Worm (Caenorhabditis elegans) whole organism, L2 larva: ENCODE data around the gene C10C6.7.

Source experiments
- Y55F3AM.14 ChIP-seq: fragments of 200-800 bp; sonication (Bioruptor generic); optimal IDR thresholded peaks from 2 replicates; lab custom pipeline; 2018; ENCODE audit warnings: mild to moderate bottlenecking, missing genetic modification characterization, missing compliant biosample characterization
- ceh-82 ChIP-seq: fragments of 150-350 bp; optimal IDR thresholded peaks from 2 replicates; lab custom pipeline; 2014; ENCODE audit warnings: missing biosample characterization, missing genetic modification characterization
- egl-27 ChIP-seq: sonication (generic microtip); optimal IDR thresholded peaks from 3 replicates; lab custom pipeline; 2017; ENCODE audit warnings: missing biosample characterization, missing genetic modification reagents, missing genetic modification characterization
- mbf-1 ChIP-seq: sonication (generic microtip); optimal IDR thresholded peaks from 2 replicates; lab custom pipeline; 2017; ENCODE audit warnings: missing biosample characterization, missing genetic modification characterization
- nhr-12 ChIP-seq: fragments of 150-350 bp; optimal IDR thresholded peaks from 2 replicates; lab custom pipeline; 2014; ENCODE audit warnings: missing biosample characterization, missing genetic modification characterization
- nhr-21 ChIP-seq: fragments of 150-350 bp; optimal IDR thresholded peaks from 2 replicates; lab custom pipeline; 2014; ENCODE audit warnings: missing biosample characterization, missing genetic modification characterization
- nhr-25 ChIP-seq: fragments of 150-350 bp; sonication (generic microtip); optimal IDR thresholded peaks from 3 replicates; lab custom pipeline; 2014; ENCODE audit warnings: missing biosample characterization, missing genetic modification characterization
- nhr-6 ChIP-seq: fragments of 150-350 bp; optimal IDR thresholded peaks from 2 replicates; lab custom pipeline; 2014; ENCODE audit warnings: missing biosample characterization, missing genetic modification characterization
- ztf-11 ChIP-seq: sonication (generic microtip); optimal IDR thresholded peaks from 2 replicates; lab custom pipeline; 2017; ENCODE audit warnings: missing biosample characterization, missing genetic modification characterization

- TF ChIP-seq nhr-6 (tag; lab: Kevin White, UChicago) (no peak), nhr-12 (no peak), Y55F3AM.14 (no peak), ztf-11 (tag; lab: Kevin White, UChicago) (no peak), egl-27 (no peak), mbf-1 (tag; lab: Kevin White, UChicago) (no peak), nhr-25 (tag; lab: Kevin White, UChicago) (no peak), nhr-21 (no peak), ceh-82 (no peak)
Observed at ce11 chrIV:11510664-11511063, 43.4 kb upstream of the C10C6.7 start, which contains the start of gene M04B2.6.
